Fruit fly (Drosophila melanogaster) whole organism, embryonic: ENCODE measurements around the gene Sfp38D.
A peak's percentile ranks its signal among the peaks of the same experiment; 100 is the strongest.

Source experiments
- Awh ChIP-seq: fragments of 200-800 bp; sonication (Bioruptor generic); IDR thresholded peaks from 2 replicates; pipeline ENCODE4, ENCODE4 v1.3.6; 2022; ENCODE audit warnings: missing biosample characterization, missing genetic modification characterization
- CG11247 ChIP-seq: fragments of 200-800 bp; sonication (Bioruptor generic); IDR thresholded peaks from 2 replicates; pipeline ENCODE4 v1.3.6; 2022; ENCODE audit warnings: missing biosample characterization, missing genetic modification characterization
- CG11504 ChIP-seq: fragments of 200-800 bp; sonication (Bioruptor generic); optimal IDR thresholded peaks from 3 replicates; lab custom pipeline; 2019; ENCODE audit warnings: missing biosample characterization, mild to moderate bottlenecking, missing genetic modification characterization, moderate library complexity
- CG12104 ChIP-seq: fragments of 200-800 bp; sonication (Bioruptor generic); optimal IDR thresholded peaks from 3 replicates; lab custom pipeline; 2016; ENCODE audit warnings: missing biosample characterization, missing genetic modification characterization
- CG14014 ChIP-seq: fragments of 200-800 bp; sonication (Bioruptor generic); IDR thresholded peaks from 2 replicates; pipeline ENCODE4 v1.3.6; 2022; ENCODE audit warnings: missing biosample characterization, missing genetic modification characterization
- CG1603 ChIP-seq: fragments of 200-800 bp; sonication (Bioruptor generic); optimal IDR thresholded peaks from 2 replicates; lab custom pipeline; 2019; ENCODE audit warnings: missing biosample characterization, mild to moderate bottlenecking, missing genetic modification characterization, moderate library complexity
- CG2120 ChIP-seq: fragments of 200-800 bp; sonication (Bioruptor generic); optimal IDR thresholded peaks from 3 replicates; lab custom pipeline; 2016; ENCODE audit warnings: missing biosample characterization, missing genetic modification characterization
- CG30020 ChIP-seq: fragments of 200-800 bp; optimal IDR thresholded peaks from 2 replicates; lab custom pipeline; 2019; ENCODE audit warnings: missing biosample characterization, mild to moderate bottlenecking, missing genetic modification characterization, moderate library complexity
- CG4820 ChIP-seq: fragments of 200-800 bp; sonication (Bioruptor generic); optimal IDR thresholded peaks from 3 replicates; lab custom pipeline; 2016; ENCODE audit warnings: missing biosample characterization, missing genetic modification characterization
- CG7963 ChIP-seq: fragments of 200-800 bp; sonication (Bioruptor generic); IDR thresholded peaks from 3 replicates; pipeline ENCODE4 v1.3.6; 2022; ENCODE audit warnings: missing biosample characterization, missing genetic modification characterization; ENCODE audit not compliant: partially characterized antibody
- CG9437 ChIP-seq: fragments of 200-800 bp; sonication (Bioruptor generic); optimal IDR thresholded peaks from 2 replicates; lab custom pipeline; 2018; ENCODE audit warnings: missing biosample characterization, mild to moderate bottlenecking, missing genetic modification characterization
- CG9797 ChIP-seq: fragments of 200-800 bp; sonication (Bioruptor generic); optimal IDR thresholded peaks from 3 replicates; lab custom pipeline; 2018; ENCODE audit warnings: missing biosample characterization, mild to moderate bottlenecking, missing genetic modification characterization
- CoRest ChIP-seq: fragments of 200-800 bp; sonication (Bioruptor generic); optimal IDR thresholded peaks from 3 replicates; lab custom pipeline; 2018; ENCODE audit warnings: missing biosample characterization, mild to moderate bottlenecking, missing genetic modification characterization, moderate library complexity
- Dll ChIP-seq: fragments of 200-800 bp; sonication (Bioruptor generic); IDR thresholded peaks from 4 replicates; pipeline ENCODE4 v1.3.6; 2022; ENCODE audit warnings: missing biosample characterization, missing genetic modification characterization; ENCODE audit not compliant: partially characterized antibody
- Doc3 ChIP-seq: fragments of 200-800 bp; sonication (Bioruptor generic); IDR thresholded peaks from 3 replicates; pipeline ENCODE4 v1.3.6; 2022; ENCODE audit warnings: missing biosample characterization, missing genetic modification characterization; ENCODE audit not compliant: partially characterized antibody
- Dref ChIP-seq: fragments of 200-800 bp; sonication (Bioruptor generic); IDR thresholded peaks from 2 replicates; pipeline ENCODE4 v1.3.6; 2022; ENCODE audit warnings: missing biosample characterization, missing genetic modification characterization
- E2f2 ChIP-seq: fragments of 200-800 bp; sonication (Bioruptor generic); IDR thresholded peaks from 2 replicates; pipeline ENCODE4 v1.3.6; 2022; ENCODE audit warnings: missing biosample characterization, missing genetic modification characterization
- GATAe ChIP-seq: fragments of 200-800 bp; sonication (Bioruptor generic); conservative IDR thresholded peaks from 2 replicates; pipeline ENCODE4 v1.3.6; 2022; ENCODE audit warnings: missing biosample characterization, missing genetic modification characterization
- HHEX ChIP-seq: fragments of 200-800 bp; sonication (Bioruptor generic); optimal IDR thresholded peaks from 3 replicates; lab custom pipeline; 2017; ENCODE audit warnings: missing biosample characterization, mild to moderate bottlenecking, missing genetic modification characterization, missing genetic modification reagents
- HmgZ ChIP-seq: fragments of 200-800 bp; sonication (Bioruptor generic); optimal IDR thresholded peaks from 2 replicates; lab custom pipeline; 2018; ENCODE audit warnings: missing biosample characterization, mild to moderate bottlenecking, missing genetic modification characterization
- Hr3 ChIP-seq: fragments of 200-800 bp; sonication (Bioruptor generic); optimal IDR thresholded peaks from 3 replicates; lab custom pipeline; 2016; ENCODE audit warnings: missing biosample characterization, missing genetic modification characterization
- Hsf ChIP-seq: fragments of 200-800 bp; sonication (Bioruptor generic); optimal IDR thresholded peaks from 3 replicates; lab custom pipeline; 2016; ENCODE audit warnings: missing biosample characterization, missing genetic modification characterization
- MBD-R2 ChIP-seq: fragments of 200-800 bp; sonication (Bioruptor generic); IDR thresholded peaks from 2 replicates; pipeline ENCODE4 v1.3.6; 2022; ENCODE audit warnings: missing biosample characterization, missing genetic modification characterization
- MESR4 ChIP-seq: fragments of 200-800 bp; sonication (Bioruptor generic); optimal IDR thresholded peaks from 2 replicates; lab custom pipeline; 2018; ENCODE audit warnings: missing biosample characterization, mild to moderate bottlenecking, missing genetic modification characterization, moderate library complexity
- Med ChIP-seq: fragments of 200-800 bp; sonication (Bioruptor generic); peaks from one replicate; lab custom pipeline; 2016; ENCODE audit warnings: missing biosample characterization, missing genetic modification characterization, mild to moderate bottlenecking, inconsistent platforms, moderate library complexity
- Meics ChIP-seq: fragments of 200-800 bp; sonication (Bioruptor generic); optimal IDR thresholded peaks from 2 replicates; lab custom pipeline; 2017; ENCODE audit warnings: missing biosample characterization, mild to moderate bottlenecking, missing genetic modification characterization
- NfI ChIP-seq: fragments of 200-800 bp; sonication (Bioruptor generic); optimal IDR thresholded peaks from 3 replicates; lab custom pipeline; 2018; ENCODE audit warnings: missing biosample characterization, mild to moderate bottlenecking, missing genetic modification characterization, moderate library complexity
- Ptx1 ChIP-seq: fragments of 200-800 bp; sonication (Bioruptor generic); IDR thresholded peaks from 2 replicates; pipeline ENCODE4 v1.3.6; 2022; ENCODE audit warnings: missing biosample characterization, missing genetic modification characterization
- amos ChIP-seq: fragments of 200-800 bp; sonication (Bioruptor generic); IDR thresholded peaks from 2 replicates; pipeline ENCODE4 v1.3.6; 2022; ENCODE audit warnings: missing biosample characterization, missing genetic modification characterization; ENCODE audit not compliant: partially characterized antibody
- ase ChIP-seq: fragments of 200-800 bp; sonication (Bioruptor generic); IDR thresholded peaks from 3 replicates; pipeline ENCODE4 v1.3.6; 2022; ENCODE audit warnings: missing biosample characterization, missing genetic modification characterization
- bbx ChIP-seq: fragments of 200-800 bp; sonication (Bioruptor generic); IDR thresholded peaks from 2 replicates; pipeline ENCODE4 v1.3.6; 2022; ENCODE audit warnings: missing biosample characterization, missing genetic modification characterization; ENCODE audit not compliant: partially characterized antibody
- corto ChIP-seq: fragments of 200-800 bp; sonication (Bioruptor generic); optimal IDR thresholded peaks from 2 replicates; lab custom pipeline; 2016; ENCODE audit warnings: missing biosample characterization, mild to moderate bottlenecking, missing genetic modification characterization, moderate library complexity
- dpn ChIP-seq, 2 experiments: fragments of 200-800 bp; sonication (Bioruptor generic); optimal IDR thresholded peaks; 3 replicates each; lab custom pipeline; 2016; ENCODE audit warnings: missing biosample characterization in 2 of 2, missing genetic modification characterization in 2 of 2
- esg ChIP-seq: fragments of 200-800 bp; sonication (Bioruptor generic); conservative IDR thresholded peaks from 2 replicates; pipeline ENCODE4 v1.3.6; 2022; ENCODE audit warnings: missing biosample characterization, missing genetic modification characterization
- hbn ChIP-seq: fragments of 200-800 bp; sonication (Bioruptor generic); IDR thresholded peaks from 2 replicates; pipeline ENCODE4 v1.3.6; 2022; ENCODE audit warnings: missing biosample characterization, missing genetic modification characterization; ENCODE audit not compliant: partially characterized antibody
- knrl ChIP-seq: fragments of 200-800 bp; sonication (Bioruptor generic); IDR thresholded peaks from 3 replicates; pipeline ENCODE4 v1.3.6; 2022; ENCODE audit warnings: missing biosample characterization, missing genetic modification characterization; ENCODE audit not compliant: partially characterized antibody
- lilli ChIP-seq: fragments of 200-800 bp; sonication (Bioruptor generic); optimal IDR thresholded peaks from 3 replicates; lab custom pipeline; 2016; ENCODE audit warnings: missing biosample characterization, missing genetic modification characterization
- lola ChIP-seq, 3 experiments: fragments of >200 bp in 2 of 3; fragments of 200-800 bp in 1 of 3; sonication (Bioruptor generic) in 1 of 3; optimal IDR thresholded peaks; 2 replicates each; lab custom pipeline; 2017 to 2019; ENCODE audit warnings: missing biosample characterization in 3 of 3, missing genetic modification characterization in 3 of 3, mild to moderate bottlenecking in 1 of 3, moderate library complexity in 1 of 3
- lov ChIP-seq, 2 experiments: fragments of 200-800 bp in 1 of 2; fragments of >200 bp in 1 of 2; sonication (Bioruptor generic) in 1 of 2; IDR thresholded peaks in 1 of 2; optimal IDR thresholded peaks in 1 of 2; 2 replicates in 1 of 2; 3 replicates in 1 of 2; pipeline versions ENCODE4 v1.3.6 to Lab custom; 2017 to 2022; ENCODE audit warnings: missing biosample characterization in 1 of 2, missing genetic modification characterization in 1 of 2
- pho ChIP-seq: fragments of 200-800 bp; sonication (Bioruptor generic); optimal IDR thresholded peaks from 2 replicates; lab custom pipeline; 2016; ENCODE audit warnings: missing biosample characterization, missing genetic modification characterization
- phol ChIP-seq: fragments of 200-800 bp; sonication (Bioruptor generic); optimal IDR thresholded peaks from 3 replicates; lab custom pipeline; 2018; ENCODE audit warnings: missing biosample characterization, mild to moderate bottlenecking, missing genetic modification characterization, moderate library complexity
- pzg ChIP-seq: fragments of 200-800 bp; sonication (Bioruptor generic); optimal IDR thresholded peaks from 3 replicates; lab custom pipeline; 2018; ENCODE audit warnings: missing biosample characterization, mild to moderate bottlenecking, missing genetic modification characterization, moderate library complexity
- slp2 ChIP-seq: fragments of 200-800 bp; sonication (Bioruptor generic); optimal IDR thresholded peaks from 2 replicates; lab custom pipeline; 2016; ENCODE audit warnings: missing biosample characterization, missing genetic modification characterization
- stwl ChIP-seq: fragments of 200-800 bp; sonication (Bioruptor generic); optimal IDR thresholded peaks from 3 replicates; lab custom pipeline; 2018; ENCODE audit warnings: missing biosample characterization, mild to moderate bottlenecking, missing genetic modification characterization, moderate library complexity
- tgo ChIP-seq: fragments of 200-800 bp; sonication (Bioruptor generic); IDR thresholded peaks from 3 replicates; pipeline ENCODE4 v1.3.6; 2022; ENCODE audit warnings: missing biosample characterization, missing genetic modification characterization
- yki ChIP-seq: fragments of >200 bp; optimal IDR thresholded peaks from 3 replicates; lab custom pipeline; 2018

Sfp38D gene

DNA sequence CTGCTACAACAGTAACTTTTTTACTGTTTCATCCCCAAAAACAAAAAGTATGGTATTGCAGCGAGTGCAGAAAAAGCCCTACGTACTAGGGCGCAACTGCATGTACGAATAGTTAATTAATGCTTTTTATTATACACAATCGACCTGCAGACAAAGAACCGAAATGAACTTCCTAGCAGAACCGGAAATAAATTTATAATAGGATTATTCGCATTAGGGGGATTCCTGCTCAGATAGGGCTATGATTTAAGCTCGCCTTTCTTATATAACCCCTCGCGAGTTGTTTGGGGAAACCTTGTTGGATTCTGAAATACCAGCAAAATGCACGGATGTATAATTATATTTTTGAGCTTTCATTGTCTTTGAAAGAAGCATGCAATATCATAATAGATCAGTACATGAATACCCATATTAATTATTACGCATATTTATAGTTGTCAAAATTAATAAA is 41.0 kb downstream of the Sfp38D start, which contains the start of gene Cen (continued):
- TF ChIP-seq Meics (GFP tag; lab: Kevin White, UChicago), result no peak
- TF ChIP-seq phol, result peak; percentile 20
- peak; percentile 13 for TF ChIP-seq Hr3 (GFP tag; lab: Kevin White, UChicago)
- no peak for TF ChIP-seq ase
- no peak for TF ChIP-seq CG11247 (GFP tag; lab: Robert Waterston, UW)
- TF ChIP-seq yki (lab: Kevin White, UChicago), result no peak
- TF ChIP-seq NfI (GFP tag; lab: Kevin White, UChicago), result peak; percentile 49
- 0 out of 2 replicates have a peak, but pooled peaks have one; percentile 15 for TF ChIP-seq esg (GFP tag; lab: Robert Waterston, UW)
- TF ChIP-seq HHEX (GFP tag; lab: Kevin White, UChicago), result no peak
- no peak for TF ChIP-seq amos (GFP tag; lab: Robert Waterston, UW)
- TF ChIP-seq CG9437 (GFP tag; lab: Kevin White, UChicago), result peak; percentile 36
- TF ChIP-seq Hsf, result peak; percentile 48
- peak; percentile 63 for TF ChIP-seq CG2120 (GFP tag; lab: Kevin White, UChicago)
- TF ChIP-seq lola (GFP tag; optimal IDR thresholded peaks at IDR 0.05; lab: Kevin White, UChicago), result no peak
- peak; percentile 18 for TF ChIP-seq pzg
- no peak for TF ChIP-seq CG11504 (tag; lab: Kevin White, UChicago)
- no peak for TF ChIP-seq corto (GFP tag; lab: Kevin White, UChicago)
- peak; percentile 63 for TF ChIP-seq lilli (GFP tag; lab: Kevin White, UChicago)

DNA sequence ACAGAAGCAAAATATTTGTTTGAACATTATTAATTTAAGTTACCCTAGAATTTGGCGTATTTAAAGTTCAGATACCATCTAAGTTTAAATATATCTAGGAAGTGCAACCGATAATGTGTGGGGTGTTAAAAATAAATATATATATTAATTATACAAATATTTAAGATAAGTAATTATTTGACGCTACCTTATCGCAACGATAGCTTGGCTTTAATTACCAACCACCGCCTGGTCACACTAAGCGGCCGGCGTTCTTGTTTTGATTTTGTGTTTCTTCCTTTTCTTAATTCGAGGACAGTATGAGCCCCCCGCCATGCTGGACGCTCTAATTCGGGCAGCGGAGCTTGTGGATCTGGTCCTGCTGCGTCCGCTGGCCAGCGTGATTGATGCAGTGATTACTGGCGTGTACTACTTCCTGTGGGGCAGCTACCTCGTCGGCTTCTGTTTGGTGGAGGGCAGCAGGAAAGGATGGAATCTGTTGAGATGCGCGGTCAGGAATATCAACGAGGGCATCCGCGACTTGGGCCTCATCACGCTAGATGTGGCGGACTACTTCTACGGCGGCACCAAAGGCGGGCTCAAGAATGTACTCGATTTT is 41.5 kb downstream of the Sfp38D start, which contains the start of gene CG2617:
Gene CG2617, plus strand, starts transcription at position 233 of the 598 bp plus-strand sequence.
- TF ChIP-seq E2f2, result peak; percentile 65
- 0 out of 3 replicates have a peak, but pooled peaks have one; percentile 10 for TF ChIP-seq Doc3
- 0 out of 2 replicates have a peak, but pooled peaks have one; percentile 19 for TF ChIP-seq hbn
- peak; percentile 18 for TF ChIP-seq pzg
- TF ChIP-seq CG1603 (tag; lab: Kevin White, UChicago), result peak; percentile 65
- TF ChIP-seq GATAe (GFP tag; lab: Robert Waterston, UW), result no peak
- 0 out of 2 replicates have a peak, but pooled peaks have one; percentile 2 for TF ChIP-seq Ptx1
- peak; percentile 55 for TF ChIP-seq Med
- no peak for TF ChIP-seq slp2 (GFP tag; lab: Kevin White, UChicago)
- no peak for TF ChIP-seq pho (GFP tag; lab: Kevin White, UChicago)
- TF ChIP-seq MBD-R2, result peak; percentile 52
- 0 out of 3 replicates have a peak, but pooled peaks have one; percentile 20 for TF ChIP-seq CG7963 (GFP tag; lab: Robert Waterston, UW)
- peak; percentile 33 for TF ChIP-seq CoRest (tag; lab: Kevin White, UChicago)
- TF ChIP-seq tgo (GFP tag; lab: Robert Waterston, UW), result 0 out of 3 replicates have a peak, but pooled peaks have one; percentile 8
- no peak for TF ChIP-seq Dref (GFP tag; lab: Robert Waterston, UW)
- TF ChIP-seq CG9797, result peak; percentile 43
- no peak for TF ChIP-seq Awh (GFP tag; lab: Robert Waterston, UW)
- peak; percentile 50; the same call in 2 of the 3 replicates for TF ChIP-seq knrl (GFP tag; lab: Robert Waterston, UW)
- TF ChIP-seq Dll (GFP tag; lab: Robert Waterston, UW), result peak; percentile 61; the same call in 2 of the 4 replicates
- TF ChIP-seq CG12104 (GFP tag; lab: Kevin White, UChicago), result peak; percentile 1
- TF ChIP-seq HmgZ (tag; lab: Kevin White, UChicago), result no peak
- TF ChIP-seq dpn (GFP tag; optimal IDR thresholded peaks at IDR 0.05; lab: Kevin White, UChicago), result no peak
- TF ChIP-seq CG30020 (tag; lab: Kevin White, UChicago), result peak; percentile 66
- TF ChIP-seq stwl, result peak; percentile 16
- TF ChIP-seq lov (optimal IDR thresholded peaks at IDR 0.05; lab: Kevin White, UChicago), result no peak
- TF ChIP-seq lov (GFP tag; IDR thresholded peaks at IDR 0.05; lab: Robert Waterston, UW), result no peak
- no peak for TF ChIP-seq CG4820 (GFP tag; lab: Kevin White, UChicago)
- TF ChIP-seq MESR4 (GFP tag; lab: Kevin White, UChicago), result peak; percentile 18
- TF ChIP-seq amos (GFP tag; lab: Robert Waterston, UW), result peak; percentile 37; the same call in 1 of the 2 replicates
- no peak for TF ChIP-seq CG14014 (GFP tag; lab: Robert Waterston, UW)
- TF ChIP-seq bbx (GFP tag; lab: Robert Waterston, UW), result peak; percentile 21; the same call in 1 of the 2 replicates
